Worm (Caenorhabditis elegans): ENCODE results near the gene srh-99.

- TF ChIP-seq hlh-30 (tag; optimal IDR thresholded peaks at IDR 0.05; ENCODE audit: insufficient read depth) (no peak), nhr-237 (tag; optimal IDR thresholded peaks at IDR 0.05) (no peak), snpc-4 (tag; optimal IDR thresholded peaks at IDR 0.05) (no peak), mxl-3 (GFP tag; optimal IDR thresholded peaks at IDR 0.05) (no peak), skn-1 (tag; optimal IDR thresholded peaks at IDR 0.05) (no peak), nhr-6 (tag; optimal IDR thresholded peaks at IDR 0.05) (no peak), nhr-41 (GFP tag; IDR thresholded peaks at IDR 0.05) (no peak)
Observed at ce11 chrII:3684487-3685067, 31.8 kb downstream of the srh-99 start.
